Worm (Caenorhabditis elegans): Measurements from ENCODE around the gene ZK938.11.

ZK938.11 gene

ce11 chrII:9791185-9791584, 49.0 kb downstream of the ZK938.11 start:
- TF ChIP-seq cnd-1 (tag; optimal IDR thresholded peaks at IDR 0.05) (no peak), lin-13 (tag; optimal IDR thresholded peaks at IDR 0.05) (no peak), tbx-8 (GFP tag; optimal IDR thresholded peaks at IDR 0.05) (no peak)

Data from whole organism, mixed stage, embryonic.